Worm (Caenorhabditis elegans): ENCODE data around the gene eif-3.K.

The eif-3.K gene

DNA sequence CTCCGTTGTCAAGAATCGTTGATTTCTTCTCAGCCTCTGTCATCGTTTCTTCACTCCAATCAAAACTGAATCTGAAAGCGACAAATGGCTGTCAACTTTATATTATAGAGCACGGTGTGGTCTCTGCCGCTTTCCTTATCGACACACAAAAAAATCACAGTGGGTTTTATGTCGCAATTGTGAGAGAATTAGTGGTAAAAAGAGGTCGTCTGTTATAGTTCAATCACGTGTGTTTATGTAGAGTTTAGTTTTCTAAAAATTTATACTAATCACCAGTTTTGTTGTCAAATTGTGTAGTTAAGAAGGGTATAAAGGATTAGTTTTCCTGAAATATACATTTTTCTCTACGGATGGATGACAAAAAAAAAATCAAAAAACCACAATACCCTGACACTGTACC is 18.8 kb upstream of the eif-3.K start, which contains the start of gene T16G1.7:
TSS of gene T16G1.7 (minus strand) at position 137 of the 400 bp plus-strand sequence.
- no peak for TF ChIP-seq ahr-1 (tag; optimal IDR thresholded peaks at IDR 0.05)
- TF ChIP-seq elt-2 (tag; optimal IDR thresholded peaks at IDR 0.05): no peak
- no peak for TF ChIP-seq T23F11.4 (GFP tag; optimal IDR thresholded peaks at IDR 0.05)
- TF ChIP-seq ceh-48 (tag; optimal IDR thresholded peaks at IDR 0.05): no peak
- no peak for TF ChIP-seq K09A11.1 (tag; optimal IDR thresholded peaks at IDR 0.05; ENCODE audit: insufficient read depth)
- no peak for TF ChIP-seq ztf-16 (tag; optimal IDR thresholded peaks at IDR 0.05)
- no peak for TF ChIP-seq ceh-2 (tag; optimal IDR thresholded peaks at IDR 0.05)

- TF ChIP-seq ceh-6 (GFP tag; optimal IDR thresholded peaks at IDR 0.05) (no peak), fkh-6 (tag; optimal IDR thresholded peaks at IDR 0.05) (no peak), C38D4.7 (GFP tag; optimal IDR thresholded peaks at IDR 0.05) (no peak), syd-9 (tag; optimal IDR thresholded peaks at IDR 0.05) (no peak), ets-4 (tag; optimal IDR thresholded peaks at IDR 0.05) (no peak), hlh-15 (tag; optimal IDR thresholded peaks at IDR 0.05) (no peak), unc-3 (GFP tag; conservative IDR thresholded peaks at IDR 0.05) (no peak), unc-3 (tag; optimal IDR thresholded peaks at IDR 0.05) (no peak), ceh-19 (GFP tag; optimal IDR thresholded peaks at IDR 0.05) (no peak), hlh-8 (tag; optimal IDR thresholded peaks at IDR 0.05) (no peak), sdc-2 (tag; optimal IDR thresholded peaks at IDR 0.05) (no peak), fax-1 (tag; optimal IDR thresholded peaks at IDR 0.05) (no peak), dmd-4 (tag; optimal IDR thresholded peaks at IDR 0.05; ENCODE audit: borderline replicate concordance) (no peak), dve-1 (tag; optimal IDR thresholded peaks at IDR 0.05) (no peak), ahr-1 (tag; optimal IDR thresholded peaks at IDR 0.05) (no peak), ztf-16 (tag; optimal IDR thresholded peaks at IDR 0.05) (no peak), madf-2 (tag; optimal IDR thresholded peaks at IDR 0.05) (no peak), K09A11.1 (tag; optimal IDR thresholded peaks at IDR 0.05; ENCODE audit: insufficient read depth) (no peak)
Measured at ce11 chrV:12937098-12937497, 16.7 kb upstream of the eif-3.K start, which contains the start of gene T16G1.6. TSS of gene T16G1.6 (minus strand) at chrV:12937174.

DNA sequence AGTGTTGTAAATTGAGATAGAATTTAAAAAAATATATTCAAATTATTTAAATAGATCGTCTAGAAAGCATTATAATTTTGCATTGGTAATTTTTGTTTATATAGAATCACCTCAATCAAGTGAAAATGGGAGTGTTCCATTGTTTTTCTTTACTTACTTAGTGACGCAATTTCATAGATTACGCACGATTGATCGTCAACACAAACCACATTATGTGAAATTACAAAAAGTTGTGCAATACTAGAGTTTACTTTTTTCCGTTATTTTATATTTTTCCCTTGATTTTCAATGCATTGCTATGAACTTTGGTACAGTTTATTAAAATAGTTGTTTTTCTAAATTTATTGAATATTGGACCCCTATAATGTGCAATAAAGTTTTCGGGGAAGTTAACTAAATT is 14.4 kb upstream of the eif-3.K start, which contains the start of gene T16G1.5:
TSS of gene T16G1.5 (minus strand) at position 119 of the 400 bp plus-strand sequence.
- TF ChIP-seq madf-2 (tag; optimal IDR thresholded peaks at IDR 0.05): no peak
- no peak for TF ChIP-seq dmd-4 (tag; optimal IDR thresholded peaks at IDR 0.05; ENCODE audit: borderline replicate concordance)
- no peak for TF ChIP-seq C38D4.7 (GFP tag; optimal IDR thresholded peaks at IDR 0.05)
- no peak for TF ChIP-seq nhr-11 (tag; optimal IDR thresholded peaks at IDR 0.05)
- TF ChIP-seq mec-3 (tag; optimal IDR thresholded peaks at IDR 0.05; ENCODE audit: borderline replicate concordance): no peak
- no peak for TF ChIP-seq hlh-6 (tag; optimal IDR thresholded peaks at IDR 0.05)
- TF ChIP-seq sox-2 (GFP tag; IDR thresholded peaks at IDR 0.05): no peak
- TF ChIP-seq pag-3 (tag; optimal IDR thresholded peaks at IDR 0.05; ENCODE audit: borderline replicate concordance): no peak
- TF ChIP-seq C08G9.2 (tag; optimal IDR thresholded peaks at IDR 0.05): no peak
- TF ChIP-seq ceh-34 (tag; optimal IDR thresholded peaks at IDR 0.05): no peak
- no peak for TF ChIP-seq K02D7.2 (tag; optimal IDR thresholded peaks at IDR 0.05)
- no peak for TF ChIP-seq tbx-7 (tag; optimal IDR thresholded peaks at IDR 0.05)
- no peak for TF ChIP-seq hlh-13 (GFP tag; optimal IDR thresholded peaks at IDR 0.05)
- no peak for TF ChIP-seq pha-2 (tag; optimal IDR thresholded peaks at IDR 0.05)
- no peak for TF ChIP-seq unc-55 (GFP tag; optimal IDR thresholded peaks at IDR 0.05)

DNA sequence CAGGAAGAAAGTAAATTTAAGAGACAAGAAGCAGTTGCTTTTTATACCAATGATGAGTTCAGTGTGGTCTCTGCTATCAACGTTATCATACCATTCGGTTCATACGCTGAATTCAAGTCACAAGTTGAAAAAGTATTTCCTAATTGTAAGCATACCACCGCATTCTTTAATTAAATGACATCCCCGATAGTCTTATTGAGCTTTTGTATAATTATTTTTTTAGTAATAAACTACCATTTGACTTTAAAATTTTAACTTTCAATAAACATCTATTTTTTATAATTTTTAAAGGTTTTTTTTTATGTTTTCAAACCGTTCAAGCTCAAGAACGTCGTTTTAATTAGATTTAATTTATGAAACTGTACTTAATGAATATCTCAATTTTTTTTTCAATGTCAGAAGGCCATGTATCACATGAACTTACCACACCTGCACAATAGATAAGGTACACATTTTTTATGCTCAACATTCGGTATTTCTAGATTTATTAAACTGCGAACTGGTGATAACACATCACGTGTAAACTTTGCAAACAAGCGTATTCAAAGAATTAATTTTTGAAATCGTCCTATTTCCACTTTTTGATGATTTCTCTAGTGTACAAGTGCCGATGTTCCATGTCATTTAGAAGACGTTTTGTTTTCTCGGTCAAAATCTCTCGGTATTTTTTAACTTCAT is 11.9 kb upstream of the eif-3.K start, which contains the start of gene T16G1.4:
TSS of gene T16G1.4 (minus strand) at position 51 of the 678 bp plus-strand sequence.
- TF ChIP-seq pros-1 (tag; optimal IDR thresholded peaks at IDR 0.05) (no peak), ceh-34 (tag; optimal IDR thresholded peaks at IDR 0.05) (no peak), K09A11.1 (tag; optimal IDR thresholded peaks at IDR 0.05; ENCODE audit: insufficient read depth) (no peak), pqm-1 (tag; optimal IDR thresholded peaks at IDR 0.05) (no peak), unc-3 (GFP tag; conservative IDR thresholded peaks at IDR 0.05) (no peak), unc-3 (tag; optimal IDR thresholded peaks at IDR 0.05) (no peak), rnt-1 (tag; optimal IDR thresholded peaks at IDR 0.05) (no peak), ceh-2 (tag; optimal IDR thresholded peaks at IDR 0.05) (no peak), pag-3 (tag; optimal IDR thresholded peaks at IDR 0.05; ENCODE audit: borderline replicate concordance) (no peak), ama-1 (optimal IDR thresholded peaks at IDR 0.05) (no peak), hlh-30 (tag; optimal IDR thresholded peaks at IDR 0.05; ENCODE audit: insufficient read depth) (no peak), T23F11.4 (GFP tag; optimal IDR thresholded peaks at IDR 0.05) (no peak), unc-55 (GFP tag; optimal IDR thresholded peaks at IDR 0.05) (no peak), zip-5 (tag; optimal IDR thresholded peaks at IDR 0.05) (no peak), dmd-4 (tag; optimal IDR thresholded peaks at IDR 0.05; ENCODE audit: borderline replicate concordance) (no peak), ztf-16 (tag; optimal IDR thresholded peaks at IDR 0.05) (no peak), ahr-1 (tag; optimal IDR thresholded peaks at IDR 0.05) (no peak), ceh-9 (tag; optimal IDR thresholded peaks at IDR 0.05) (no peak), pat-9 (tag; optimal IDR thresholded peaks at IDR 0.05) (no peak), unc-86 (tag; optimal IDR thresholded peaks at IDR 0.05) (no peak)
